Worm (Caenorhabditis elegans): ENCODE results near the gene T24F1.7.

T24F1.7 gene

DNA sequence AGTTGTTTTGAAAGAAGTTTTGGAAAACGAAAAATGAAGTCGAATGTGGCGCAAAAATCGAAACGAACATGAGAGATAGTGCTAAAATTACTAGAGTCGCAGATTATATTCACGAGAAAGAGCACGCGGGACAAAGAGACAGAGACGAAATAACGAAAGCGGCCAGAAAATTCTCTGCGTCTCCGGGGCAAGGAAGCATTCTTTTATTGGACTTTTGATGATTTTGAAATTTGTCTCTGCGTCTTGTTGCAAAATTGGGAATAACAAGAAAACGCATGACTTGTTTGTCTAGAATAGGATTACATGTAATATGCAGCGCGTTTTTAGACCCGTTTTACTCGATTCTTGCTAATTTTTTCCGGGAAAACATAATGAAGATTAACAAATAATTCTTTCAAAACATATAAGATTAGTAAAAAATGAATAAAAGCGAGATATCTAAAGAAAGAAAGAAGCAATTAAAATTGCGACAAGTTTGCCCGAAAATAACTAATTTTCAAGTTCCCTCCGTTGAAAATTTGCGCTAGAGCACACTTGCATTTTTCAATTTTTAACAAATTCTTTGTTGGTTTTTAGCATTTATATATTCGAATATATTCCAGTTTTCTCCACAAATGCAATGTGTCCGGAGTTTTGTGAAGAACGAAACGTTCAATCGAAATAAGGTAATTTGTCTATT, 35.7 kb downstream of the T24F1.7 start, which contains the start of the genes B0491.6 and pigm-1 (continued):
- TF ChIP-seq mef-2 (tag; optimal IDR thresholded peaks at IDR 0.05) (peak; percentile 63), hpl-2 (GFP tag; optimal IDR thresholded peaks at IDR 0.05) (no peak), fkh-10 (GFP tag; optimal IDR thresholded peaks at IDR 0.05) (peak; percentile 76), blmp-1 (tag; optimal IDR thresholded peaks at IDR 0.05) (peak; percentile 64), nhr-19 (GFP tag; conservative IDR thresholded peaks at IDR 0.05) (peak; percentile 34), fkh-4 (tag; optimal IDR thresholded peaks at IDR 0.05; ENCODE audit: borderline replicate concordance) (peak; percentile 54), hlh-4 (tag; optimal IDR thresholded peaks at IDR 0.05) (no peak), lsy-2 (tag; optimal IDR thresholded peaks at IDR 0.05) (peak; percentile 48 to 75), nhr-12 (tag; optimal IDR thresholded peaks at IDR 0.05) (no peak), efl-1 (optimal IDR thresholded peaks at IDR 0.05) (peak; percentile 54 to 92), efl-1 (GFP tag; optimal IDR thresholded peaks at IDR 0.05 in 1 of 2) (peak; percentile 90 to 99), isw-1 (GFP tag; IDR thresholded peaks at IDR 0.05) (peak; percentile 42), snu-23 (GFP tag; optimal IDR thresholded peaks at IDR 0.05) (peak; percentile 80), unc-62 (GFP tag; optimal IDR thresholded peaks at IDR 0.05) (no peak), nhr-85 (tag) (peak; percentile 85), efl-3 (GFP tag; optimal IDR thresholded peaks at IDR 0.05) (no peak), ets-5 (GFP tag; IDR thresholded peaks at IDR 0.05) (no peak), nhr-47 (tag; optimal IDR thresholded peaks at IDR 0.05) (peak; percentile 89), ztf-11 (tag; optimal IDR thresholded peaks at IDR 0.05) (no peak), zip-4 (GFP tag; optimal IDR thresholded peaks at IDR 0.05) (no peak), lir-3 (tag; optimal IDR thresholded peaks at IDR 0.05; ENCODE audit: poor library complexity) (peak; percentile 30), nhr-20 (tag; optimal IDR thresholded peaks at IDR 0.05) (peak; percentile 68), fkh-8 (tag; optimal IDR thresholded peaks at IDR 0.05) (peak; percentile 95), ceh-82 (tag; optimal IDR thresholded peaks at IDR 0.05) (peak; percentile 12 to 45 (median 44)), tlp-1 (tag; optimal IDR thresholded peaks at IDR 0.05) (no peak), Y116A8C.19 (tag; optimal IDR thresholded peaks at IDR 0.05; ENCODE audit: borderline replicate concordance) (no peak), zag-1 (tag; optimal IDR thresholded peaks at IDR 0.05) (no peak), mdl-1 (tag; optimal IDR thresholded peaks at IDR 0.05) (peak in 1 of 2 experiments; percentile 42), unc-98 (GFP tag; IDR thresholded peaks at IDR 0.05) (no peak), ztf-4 (tag; optimal IDR thresholded peaks at IDR 0.05) (peak; percentile 9), nhr-90 (tag; optimal IDR thresholded peaks at IDR 0.05; ENCODE audit: poor library complexity) (peak; percentile 52), sup-37 (GFP tag; optimal IDR thresholded peaks at IDR 0.05) (no peak), vab-15 (tag; optimal IDR thresholded peaks at IDR 0.05) (no peak), sox-4 (tag; optimal IDR thresholded peaks at IDR 0.05) (peak; percentile 75), nhr-71 (tag; optimal IDR thresholded peaks at IDR 0.05) (peak; percentile 87), nhr-76 (tag; optimal IDR thresholded peaks at IDR 0.05) (no peak), nhr-11 (tag; optimal IDR thresholded peaks at IDR 0.05) (peak; percentile 76), snpc-4 (tag; optimal IDR thresholded peaks at IDR 0.05) (peak; percentile 52), mab-9 (GFP tag; IDR thresholded peaks at IDR 0.05) (no peak), jun-1 (tag; optimal IDR thresholded peaks at IDR 0.05) (peak; percentile 14), ceh-90 (tag; optimal IDR thresholded peaks at IDR 0.05) (peak; percentile 6), alr-1 (tag; optimal IDR thresholded peaks at IDR 0.05; ENCODE audit: borderline replicate concordance) (no peak), dsc-1 (tag; optimal IDR thresholded peaks at IDR 0.05) (peak; percentile 98)

DNA sequence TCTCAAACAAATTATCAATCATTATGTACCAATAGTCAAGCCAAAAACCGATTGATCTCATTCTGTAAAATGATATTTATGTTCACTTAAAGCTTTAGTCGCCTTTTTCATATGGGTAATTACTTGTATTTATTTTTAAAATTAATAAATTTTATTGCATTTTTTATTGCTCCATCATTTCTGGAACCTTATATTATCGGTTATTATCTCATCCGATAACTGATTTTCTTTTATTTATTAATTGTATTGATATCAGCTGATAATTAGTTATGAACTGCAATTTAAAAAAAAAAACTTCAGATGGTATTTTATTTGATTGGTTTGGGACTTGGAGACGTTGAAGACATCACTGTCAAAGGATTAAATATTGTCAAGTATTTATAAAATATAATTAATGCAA, 37.6 kb downstream of the T24F1.7 start, which contains the start of gene dph-5:
Gene dph-5, plus strand, starts transcription at position 301 of the 400 bp plus-strand sequence.
- TF ChIP-seq nhr-28 (tag; optimal IDR thresholded peaks at IDR 0.05): no peak

Data from whole organism, L1 larva.